Fruit fly (Drosophila melanogaster): ENCODE results near the gene CG15211.

CG15211 gene

DNA sequence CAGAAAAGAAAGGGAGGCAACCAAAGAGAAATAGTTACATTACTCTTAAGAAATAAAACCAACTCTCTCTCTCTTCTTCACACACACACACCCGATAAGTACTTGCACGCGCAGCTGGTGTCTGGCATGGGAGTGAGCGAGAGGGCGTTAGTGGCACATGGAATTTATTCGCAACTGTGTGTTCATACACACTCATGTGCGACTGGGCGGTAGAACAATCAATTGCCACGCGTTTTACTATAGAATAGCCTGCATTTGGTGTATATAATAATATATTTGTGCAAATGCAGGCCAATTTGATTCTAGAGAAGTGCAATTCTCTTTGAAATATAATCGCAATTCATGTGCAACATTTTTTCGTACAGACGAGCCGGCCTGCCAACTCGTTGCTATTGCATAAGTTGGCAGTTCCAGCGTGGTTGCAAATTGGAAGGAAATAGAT is 13.6 kb downstream of the CG15211 start (continued):
- TF ChIP-seq pros (GFP tag; optimal IDR thresholded peaks at IDR 0.05) (peak; percentile 82), CG10209 (GFP tag; optimal IDR thresholded peaks at IDR 0.05) (no peak), yki (optimal IDR thresholded peaks at IDR 0.05) (no peak), scrt (GFP tag; optimal IDR thresholded peaks at IDR 0.05) (peak; percentile 13), CG8290 (GFP tag; optimal IDR thresholded peaks at IDR 0.05) (no peak), CG8290 (tag; optimal IDR thresholded peaks at IDR 0.05) (peak in 1 of 2 experiments; percentile 37), grn (GFP tag; optimal IDR thresholded peaks at IDR 0.05) (no peak), nerfin-1 (tag; optimal IDR thresholded peaks at IDR 0.05) (peak; percentile 53), vvl (GFP tag; IDR thresholded peaks at IDR 0.05) (0 out of 2 replicates have a peak, but pooled peaks have one; percentile 15), trem (tag; optimal IDR thresholded peaks at IDR 0.05) (peak; percentile 99), rib (GFP tag; IDR thresholded peaks at IDR 0.05) (peak; percentile 69), sob (GFP tag; IDR thresholded peaks at IDR 0.05) (peak; percentile 22; the same call in 1 of the 2 replicates), ewg (GFP tag; optimal IDR thresholded peaks at IDR 0.05) (peak; percentile 17), CG11560 (tag; IDR thresholded peaks at IDR 0.05) (no peak), CG10147 (GFP tag; optimal IDR thresholded peaks at IDR 0.05) (peak; percentile 38), gsb-n (tag; optimal IDR thresholded peaks at IDR 0.05) (no peak), zen (tag; optimal IDR thresholded peaks at IDR 0.05) (peak; percentile 22), HmgZ (tag; optimal IDR thresholded peaks at IDR 0.05) (peak; percentile 22), dm (GFP tag; optimal IDR thresholded peaks at IDR 0.05) (peak; percentile 71), lilli (GFP tag; optimal IDR thresholded peaks at IDR 0.05) (no peak), chm (GFP tag; IDR thresholded peaks at IDR 0.05) (no peak; the same call in 1 of the 2 replicates), CG12236 (GFP tag; optimal IDR thresholded peaks at IDR 0.05) (no peak), gcm2 (GFP tag; optimal IDR thresholded peaks at IDR 0.05) (no peak), CG6813 (GFP tag; optimal IDR thresholded peaks at IDR 0.05) (peak; percentile 8), CG10543 (GFP tag; optimal IDR thresholded peaks at IDR 0.05) (peak; percentile 6), psq (GFP tag; optimal IDR thresholded peaks at IDR 0.05) (peak; percentile 8), CG15514 (GFP tag; optimal IDR thresholded peaks at IDR 0.05) (peak; percentile 38), z (GFP tag; IDR thresholded peaks at IDR 0.05) (no peak), chinmo (GFP tag; IDR thresholded peaks at IDR 0.05; ENCODE audit: partially characterized antibody) (peak; percentile 79; the same call in 2 of the 4 replicates), nom (GFP tag; optimal IDR thresholded peaks at IDR 0.05) (peak; percentile 30), CG13624 (GFP tag; optimal IDR thresholded peaks at IDR 0.05) (peak; percentile 7), Bgb (GFP tag; IDR thresholded peaks at IDR 0.05; ENCODE audit: partially characterized antibody) (0 out of 2 replicates have a peak, but pooled peaks have one; percentile 12), CG3726 (GFP tag; IDR thresholded peaks at IDR 0.05) (no peak), Opbp (GFP tag; IDR thresholded peaks at IDR 0.05; ENCODE audit: partially characterized antibody) (0 out of 3 replicates have a peak, but pooled peaks have one; percentile 41), CG12299 (tag; optimal IDR thresholded peaks at IDR 0.05) (peak; percentile 37), Ets97D (GFP tag; optimal IDR thresholded peaks at IDR 0.05) (peak; percentile 29), NC2β (GFP tag; optimal IDR thresholded peaks at IDR 0.05) (no peak), CG13894 (tag; optimal IDR thresholded peaks at IDR 0.05) (peak; percentile 41), Fer1 (GFP tag; optimal IDR thresholded peaks at IDR 0.05) (peak; percentile 55), CG1602 (GFP tag; optimal IDR thresholded peaks at IDR 0.05) (no peak), phol (tag; optimal IDR thresholded peaks at IDR 0.05) (peak; percentile 7), Myb (GFP tag; optimal IDR thresholded peaks at IDR 0.05) (no peak), pzg (GFP tag; optimal IDR thresholded peaks at IDR 0.05) (peak; percentile 21), CG15479 (GFP tag; optimal IDR thresholded peaks at IDR 0.05) (peak; percentile 100), Spps (tag; optimal IDR thresholded peaks at IDR 0.05) (no peak), Med (GFP tag) (peak; percentile 71), CG2116 (GFP tag; optimal IDR thresholded peaks at IDR 0.05) (peak; percentile 19), sd (tag; optimal IDR thresholded peaks at IDR 0.05) (peak; percentile 91), pita (GFP tag; optimal IDR thresholded peaks at IDR 0.05) (no peak), CG1603 (tag; optimal IDR thresholded peaks at IDR 0.05) (peak; percentile 2)
